Fruit fly (Drosophila melanogaster) whole organism, embryonic: Measurements from ENCODE around the gene Bdp1.

Experiments
- Bteb2 ChIP-seq: fragments of 200-800 bp; sonication (Bioruptor generic); optimal IDR thresholded peaks from 2 replicates; lab custom pipeline; 2016; ENCODE audit warnings: missing biosample characterization, missing genetic modification characterization
- CG11085 ChIP-seq: fragments of 200-800 bp; sonication (Bioruptor generic); IDR thresholded peaks from 2 replicates; pipeline ENCODE4 v1.3.6; 2022; ENCODE audit warnings: missing biosample characterization, missing genetic modification characterization
- CG1233 ChIP-seq: fragments of 200-800 bp; sonication (Bioruptor generic); optimal IDR thresholded peaks from 4 replicates; lab custom pipeline; 2018; ENCODE audit warnings: missing biosample characterization, mild to moderate bottlenecking, missing genetic modification characterization
- CG13624 ChIP-seq: fragments of 200-800 bp; sonication (Bioruptor generic); optimal IDR thresholded peaks from 2 replicates; lab custom pipeline; 2016; ENCODE audit warnings: missing biosample characterization, missing genetic modification characterization
- CG1647 ChIP-seq: fragments of 200-800 bp; sonication (Bioruptor generic); optimal IDR thresholded peaks from 3 replicates; lab custom pipeline; 2016; ENCODE audit warnings: missing biosample characterization, missing genetic modification characterization
- CG17568 ChIP-seq: fragments of 200-800 bp; sonication (Bioruptor generic); optimal IDR thresholded peaks from 2 replicates; lab custom pipeline; 2018; ENCODE audit warnings: missing biosample characterization, mild to moderate bottlenecking, missing genetic modification characterization, moderate library complexity
- CG18764 ChIP-seq: fragments of 200-800 bp; sonication (Bioruptor generic); optimal IDR thresholded peaks from 3 replicates; lab custom pipeline; 2016; ENCODE audit warnings: missing biosample characterization, missing genetic modification characterization
- CG2116 ChIP-seq: fragments of 200-800 bp; sonication (Bioruptor generic); optimal IDR thresholded peaks from 3 replicates; lab custom pipeline; 2018; ENCODE audit warnings: missing biosample characterization, mild to moderate bottlenecking, missing genetic modification characterization
- CG32532 ChIP-seq: fragments of 200-800 bp; sonication (Bioruptor generic); IDR thresholded peaks from 2 replicates; pipeline ENCODE4 v1.3.6; 2022; ENCODE audit warnings: missing biosample characterization, missing genetic modification characterization
- CG3847 ChIP-seq: fragments of 200-800 bp; sonication (Bioruptor generic); IDR thresholded peaks from 2 replicates; pipeline ENCODE4 v1.3.6; 2022; ENCODE audit warnings: missing biosample characterization, missing genetic modification characterization
- CG6689 ChIP-seq: fragments of 200-800 bp; sonication (Bioruptor generic); IDR thresholded peaks from 2 replicates; pipeline ENCODE4 v1.3.6; 2022; ENCODE audit warnings: missing biosample characterization, missing genetic modification characterization
- CG7271 ChIP-seq: fragments of 200-800 bp; sonication (Bioruptor generic); optimal IDR thresholded peaks from 2 replicates; lab custom pipeline; 2018; ENCODE audit warnings: missing biosample characterization, mild to moderate bottlenecking, missing genetic modification characterization, moderate library complexity
- CG7987 ChIP-seq: fragments of 200-800 bp; sonication (Bioruptor generic); optimal IDR thresholded peaks from 2 replicates; lab custom pipeline; 2018; ENCODE audit warnings: missing biosample characterization, mild to moderate bottlenecking, missing genetic modification characterization, moderate library complexity
- Dek ChIP-seq: fragments of 200-800 bp; sonication (Bioruptor generic); optimal IDR thresholded peaks from 3 replicates; lab custom pipeline; 2019; ENCODE audit warnings: missing biosample characterization, mild to moderate bottlenecking, missing genetic modification characterization, moderate library complexity
- Dip2 ChIP-seq: fragments of 200-800 bp; sonication (Bioruptor generic); IDR thresholded peaks from 2 replicates; pipeline ENCODE4 v1.3.6; 2022; ENCODE audit warnings: missing biosample characterization, missing genetic modification characterization
- Dip3 ChIP-seq: fragments of 200-800 bp; sonication (Bioruptor generic); optimal IDR thresholded peaks from 3 replicates; lab custom pipeline; 2016; ENCODE audit warnings: missing biosample characterization, missing genetic modification characterization
- E2f1 ChIP-seq: fragments of 200-800 bp; sonication (Bioruptor generic); IDR thresholded peaks from 2 replicates; pipeline ENCODE4 v1.3.6; 2022; ENCODE audit warnings: missing biosample characterization, missing genetic modification characterization
- HLH54F ChIP-seq: fragments of 200-800 bp; sonication (Bioruptor generic); optimal IDR thresholded peaks from 3 replicates; lab custom pipeline; 2016; ENCODE audit warnings: missing biosample characterization, missing genetic modification characterization
- Hr78 ChIP-seq, 2 experiments: fragments of 200-800 bp in 1 of 2; fragments of >200 bp in 1 of 2; sonication (Bioruptor generic) in 1 of 2; optimal IDR thresholded peaks; 2 replicates each; lab custom pipeline; 2017 to 2019; ENCODE audit warnings: missing biosample characterization in 2 of 2, missing genetic modification characterization in 2 of 2, mild to moderate bottlenecking in 1 of 2, moderate library complexity in 1 of 2
- Lhr ChIP-seq: fragments of 200-800 bp; sonication (Bioruptor generic); optimal IDR thresholded peaks from 3 replicates; lab custom pipeline; 2017; ENCODE audit warnings: mild to moderate bottlenecking, missing biosample characterization, missing genetic modification reagents, missing genetic modification characterization
- MESR4 ChIP-seq: fragments of 200-800 bp; sonication (Bioruptor generic); optimal IDR thresholded peaks from 2 replicates; lab custom pipeline; 2018; ENCODE audit warnings: missing biosample characterization, mild to moderate bottlenecking, missing genetic modification characterization, moderate library complexity
- Meics ChIP-seq: fragments of 200-800 bp; sonication (Bioruptor generic); optimal IDR thresholded peaks from 2 replicates; lab custom pipeline; 2017; ENCODE audit warnings: missing biosample characterization, mild to moderate bottlenecking, missing genetic modification characterization
- Myb ChIP-seq: fragments of 200-800 bp; sonication (Bioruptor generic); optimal IDR thresholded peaks from 2 replicates; lab custom pipeline; 2016; ENCODE audit warnings: missing biosample characterization, missing genetic modification characterization
- NFAT ChIP-seq: fragments of 200-800 bp; sonication (Bioruptor generic); IDR thresholded peaks from 2 replicates; pipeline ENCODE4 v1.3.6; 2022; ENCODE audit warnings: missing biosample characterization, missing genetic modification characterization
- Neu2 ChIP-seq: fragments of 200-800 bp; sonication (Bioruptor generic); optimal IDR thresholded peaks from 3 replicates; lab custom pipeline; 2016; ENCODE audit warnings: missing biosample characterization, missing genetic modification characterization, borderline replicate concordance
- Side ChIP-seq: fragments of 200-800 bp; sonication (Bioruptor generic); optimal IDR thresholded peaks from 2 replicates; lab custom pipeline; 2016; ENCODE audit warnings: missing biosample characterization, missing genetic modification characterization
- TFAM ChIP-seq: fragments of 200-800 bp; sonication (Bioruptor generic); optimal IDR thresholded peaks from 2 replicates; lab custom pipeline; 2017; ENCODE audit warnings: missing biosample characterization, missing genetic modification characterization, inconsistent platforms
- YL-1 ChIP-seq: fragments of 200-800 bp; sonication (Bioruptor generic); optimal IDR thresholded peaks from 3 replicates; lab custom pipeline; 2017; ENCODE audit warnings: missing biosample characterization, mild to moderate bottlenecking, missing genetic modification characterization
- cad ChIP-seq: fragments of >200 bp; optimal IDR thresholded peaks from 2 replicates; lab custom pipeline; 2017; ENCODE audit warnings: missing biosample characterization, missing genetic modification characterization
- cas ChIP-seq: fragments of 200-800 bp; sonication (Bioruptor generic); IDR thresholded peaks from 2 replicates; pipeline ENCODE4 v1.3.6; 2022; ENCODE audit warnings: missing biosample characterization, missing genetic modification characterization
- cg ChIP-seq: fragments of 200-800 bp; sonication (Bioruptor generic); optimal IDR thresholded peaks from 3 replicates; lab custom pipeline; 2019; ENCODE audit warnings: missing biosample characterization, mild to moderate bottlenecking, missing genetic modification characterization, moderate library complexity
- danr ChIP-seq: fragments of 200-800 bp; sonication (Bioruptor generic); IDR thresholded peaks from 2 replicates; pipeline ENCODE4 v1.3.6; 2022; ENCODE audit warnings: missing biosample characterization, missing genetic modification characterization
- dmrt99B ChIP-seq: fragments of 200-800 bp; sonication (Bioruptor generic); optimal IDR thresholded peaks from 2 replicates; lab custom pipeline; 2018; ENCODE audit warnings: missing biosample characterization, mild to moderate bottlenecking, missing genetic modification characterization, moderate library complexity
- gfzf ChIP-seq: fragments of 200-800 bp; sonication (Bioruptor generic); optimal IDR thresholded peaks from 2 replicates; lab custom pipeline; 2016; ENCODE audit warnings: missing biosample characterization, mild to moderate bottlenecking, missing genetic modification characterization, moderate library complexity
- gt ChIP-seq: fragments of 200-800 bp; sonication (Bioruptor generic); IDR thresholded peaks from 2 replicates; pipeline ENCODE4 v1.3.6; 2022; ENCODE audit warnings: missing biosample characterization, missing genetic modification characterization
- hkb ChIP-seq, 2 experiments: fragments of 200-800 bp in 1 of 2; fragments of >200 bp in 1 of 2; sonication (Bioruptor generic) in 1 of 2; IDR thresholded peaks in 1 of 2; optimal IDR thresholded peaks in 1 of 2; 2 replicates each; pipeline versions ENCODE4 v1.3.6 to Lab custom; 2017 to 2022; ENCODE audit warnings: missing biosample characterization in 1 of 2, missing genetic modification characterization in 1 of 2
- jing ChIP-seq: fragments of 200-800 bp; sonication (Bioruptor generic); optimal IDR thresholded peaks from 2 replicates; lab custom pipeline; 2018; ENCODE audit warnings: missing biosample characterization, mild to moderate bottlenecking, missing genetic modification characterization
- lmd ChIP-seq: fragments of 200-800 bp; sonication (Bioruptor generic); IDR thresholded peaks from 2 replicates; pipeline ENCODE4 v1.3.6; 2022; ENCODE audit warnings: missing biosample characterization, missing genetic modification characterization
- nerfin-2 ChIP-seq: fragments of 200-800 bp; sonication (Bioruptor generic); IDR thresholded peaks from 2 replicates; pipeline ENCODE4 v1.3.6; 2022; ENCODE audit warnings: missing biosample characterization, missing genetic modification characterization; ENCODE audit not compliant: partially characterized antibody
- onecut ChIP-seq: fragments of 200-800 bp; sonication (Bioruptor generic); IDR thresholded peaks from 2 replicates; pipeline ENCODE4 v1.3.6; 2022; ENCODE audit warnings: missing biosample characterization, missing genetic modification characterization
- org-1 ChIP-seq: fragments of 200-800 bp; sonication (Bioruptor generic); optimal IDR thresholded peaks from 2 replicates; lab custom pipeline; 2017; ENCODE audit warnings: missing biosample characterization, missing genetic modification characterization
- pb ChIP-seq: fragments of 200-800 bp; sonication (Bioruptor generic); optimal IDR thresholded peaks from 3 replicates; lab custom pipeline; 2016; ENCODE audit warnings: missing biosample characterization, missing genetic modification characterization
- psq ChIP-seq: fragments of 200-800 bp; sonication (Bioruptor generic); optimal IDR thresholded peaks from 2 replicates; lab custom pipeline; 2017; ENCODE audit warnings: missing biosample characterization, missing genetic modification characterization
- repo ChIP-seq: fragments of 200-800 bp; sonication (Bioruptor generic); optimal IDR thresholded peaks from 2 replicates; lab custom pipeline; 2016; ENCODE audit warnings: missing biosample characterization, missing genetic modification characterization
- shn ChIP-seq: fragments of 200-800 bp; sonication (Bioruptor generic); optimal IDR thresholded peaks from 3 replicates; lab custom pipeline; 2016; ENCODE audit warnings: missing biosample characterization, missing genetic modification characterization
- tll ChIP-seq, 2 experiments: fragments of 200-800 bp in 1 of 2; fragments of >200 bp in 1 of 2; sonication (Bioruptor generic) in 1 of 2; optimal IDR thresholded peaks; 2 replicates each; lab custom pipeline; 2017 to 2019; ENCODE audit warnings: missing biosample characterization in 2 of 2, missing genetic modification characterization in 2 of 2, mild to moderate bottlenecking in 1 of 2, moderate library complexity in 1 of 2
- trem ChIP-seq: fragments of 200-800 bp; optimal IDR thresholded peaks from 3 replicates; lab custom pipeline; 2019; ENCODE audit warnings: missing biosample characterization, mild to moderate bottlenecking, missing genetic modification characterization, moderate library complexity
- vfl ChIP-seq: fragments of 200-800 bp; sonication (Bioruptor generic); optimal IDR thresholded peaks from 2 replicates; lab custom pipeline; 2016; ENCODE audit warnings: missing biosample characterization, missing genetic modification characterization
- zen2 ChIP-seq: fragments of 200-800 bp; sonication (Bioruptor generic); IDR thresholded peaks from 3 replicates; pipeline ENCODE4 v1.3.6; 2022; ENCODE audit warnings: missing biosample characterization, missing genetic modification characterization; ENCODE audit not compliant: partially characterized antibody

Bdp1 gene

dm6 chr2L:13394903-13395302 is 21.2 kb upstream of the Bdp1 start, which contains the start of gene RpL24 (continued):
- TF ChIP-seq vfl (GFP tag; lab: Kevin White, UChicago) (peak; percentile 78), Hr78 (GFP tag; optimal IDR thresholded peaks at IDR 0.05; lab: Kevin White, UChicago) (no peak), Meics (GFP tag; lab: Kevin White, UChicago) (peak; percentile 97), Bteb2 (GFP tag; lab: Kevin White, UChicago) (peak; percentile 86), shn (GFP tag; lab: Kevin White, UChicago) (peak; percentile 89), CG2116 (GFP tag; lab: Kevin White, UChicago) (peak; percentile 84), tll (GFP tag; optimal IDR thresholded peaks at IDR 0.05; lab: Kevin White, UChicago) (peak in 1 of 2 experiments; percentile 17), danr (GFP tag; lab: Robert Waterston, UW) (peak; percentile 42; the same call in 1 of the 2 replicates), psq (GFP tag; lab: Kevin White, UChicago) (peak; percentile 83), trem (tag; lab: Kevin White, UChicago) (peak; percentile 80), jing (GFP tag; lab: Kevin White, UChicago) (peak; percentile 46), CG13624 (GFP tag; lab: Kevin White, UChicago) (peak; percentile 92), pb (peak; percentile 90)

dm6 chr2L:13387255-13387654 is 13.6 kb upstream of the Bdp1 start, which contains the start of the genes Ing5 and CG7099:
Gene Ing5 (minus strand): TSS chr2L:13387312.
Gene CG7099 (plus strand): TSS chr2L:13387571.
- TF ChIP-seq CG7271 (tag; lab: Kevin White, UChicago): peak; percentile 89
- peak; percentile 91 for TF ChIP-seq psq (GFP tag; lab: Kevin White, UChicago)
- peak; percentile 96 for TF ChIP-seq cas (GFP tag; lab: Robert Waterston, UW)
- TF ChIP-seq Neu2 (GFP tag; lab: Kevin White, UChicago): no peak
- peak; percentile 4 for TF ChIP-seq gfzf (GFP tag; lab: Kevin White, UChicago)
- TF ChIP-seq Dip3 (GFP tag; lab: Kevin White, UChicago): peak; percentile 94
- peak; percentile 91 for TF ChIP-seq CG17568
- no peak for TF ChIP-seq cad (GFP tag; lab: Kevin White, UChicago)
- peak; percentile 96 for TF ChIP-seq CG18764 (GFP tag; lab: Kevin White, UChicago)
- TF ChIP-seq Dip2 (GFP tag; lab: Robert Waterston, UW): peak; percentile 58; the same call in 1 of the 2 replicates
- TF ChIP-seq nerfin-2 (GFP tag; lab: Robert Waterston, UW): peak; percentile 71
- peak; percentile 96 for TF ChIP-seq CG6689 (GFP tag; lab: Robert Waterston, UW)
- TF ChIP-seq MESR4 (GFP tag; lab: Kevin White, UChicago): peak; percentile 53
- peak; percentile 83 for TF ChIP-seq Side (GFP tag; lab: Kevin White, UChicago)
- TF ChIP-seq Myb (GFP tag; lab: Kevin White, UChicago): peak; percentile 64
- TF ChIP-seq lmd (GFP tag; lab: Robert Waterston, UW): peak; percentile 96
- TF ChIP-seq CG11085 (GFP tag; lab: Robert Waterston, UW): peak; percentile 96
- peak; percentile 85 for TF ChIP-seq onecut (GFP tag; lab: Robert Waterston, UW)
- peak; percentile 89 for TF ChIP-seq CG7987
- peak; percentile 84 for TF ChIP-seq org-1
- TF ChIP-seq dmrt99B: peak; percentile 93
- TF ChIP-seq CG3847 (GFP tag; lab: Robert Waterston, UW): peak; percentile 97
- TF ChIP-seq CG1233 (GFP tag; lab: Kevin White, UChicago): peak; percentile 94
- no peak; the same call in 2 of the 3 replicates for TF ChIP-seq zen2
- peak; percentile 53 for TF ChIP-seq TFAM (GFP tag; lab: Kevin White, UChicago)
- TF ChIP-seq hkb (optimal IDR thresholded peaks at IDR 0.05; lab: Kevin White, UChicago): no peak
- TF ChIP-seq hkb (GFP tag; IDR thresholded peaks at IDR 0.05; lab: Robert Waterston, UW): peak; percentile 95
- peak; percentile 92 for TF ChIP-seq gt (GFP tag; lab: Robert Waterston, UW)
- TF ChIP-seq repo (GFP tag; lab: Kevin White, UChicago): peak; percentile 71
- no peak for TF ChIP-seq cg (GFP tag; lab: Kevin White, UChicago)
- peak; percentile 88 for TF ChIP-seq Lhr
- peak; percentile 96 for TF ChIP-seq E2f1 (GFP tag; lab: Robert Waterston, UW)
- peak; percentile 94 for TF ChIP-seq Dek
- peak; percentile 92 for TF ChIP-seq YL-1
- TF ChIP-seq CG1647 (GFP tag; lab: Kevin White, UChicago): peak; percentile 94
- peak; percentile 98 for TF ChIP-seq CG32532 (GFP tag; lab: Robert Waterston, UW)
- peak; percentile 95 for TF ChIP-seq NFAT (GFP tag; lab: Robert Waterston, UW)
- TF ChIP-seq HLH54F (GFP tag; lab: Kevin White, UChicago): peak; percentile 92
